Worm (Caenorhabditis elegans) whole organism, early embryonic: ENCODE measurements around the gene F35A5.5.

Experiments
- B0310.2 ChIP-seq: sonication (generic microtip); optimal IDR thresholded peaks from 2 replicates; lab custom pipeline; 2016; ENCODE audit warnings: mild to moderate bottlenecking, missing genetic modification characterization, missing compliant biosample characterization
- F13C5.2 ChIP-seq: sonication (generic microtip); optimal IDR thresholded peaks from 2 replicates; lab custom pipeline; 2017; ENCODE audit warnings: mild to moderate bottlenecking, missing genetic modification characterization, inconsistent platforms, missing compliant biosample characterization
- aly-1 ChIP-seq: sonication (generic microtip); optimal IDR thresholded peaks from 2 replicates; lab custom pipeline; 2016; ENCODE audit warnings: missing genetic modification characterization, missing compliant biosample characterization
- ama-1 ChIP-seq: fragments of 150-350 bp; optimal IDR thresholded peaks from 2 replicates; lab custom pipeline; 2014
- ceh-13 ChIP-seq: fragments of 200-800 bp; sonication (Bioruptor generic); optimal IDR thresholded peaks from 2 replicates; lab custom pipeline; 2018; ENCODE audit warnings: mild to moderate bottlenecking, missing genetic modification characterization, missing compliant biosample characterization
- ceh-36 ChIP-seq: sonication (generic microtip); optimal IDR thresholded peaks from 2 replicates; lab custom pipeline; 2016; ENCODE audit warnings: missing genetic modification characterization, inconsistent platforms, missing compliant biosample characterization
- ets-7 ChIP-seq: sonication (generic microtip); optimal IDR thresholded peaks from 2 replicates; lab custom pipeline; 2016; ENCODE audit warnings: missing genotype, missing genetic modification characterization, missing compliant biosample characterization
- flt-1 ChIP-seq: fragments of 200-800 bp; sonication (Bioruptor generic); IDR thresholded peaks from 2 replicates; pipeline ENCODE4 v1.3.6; 2022; ENCODE audit warnings: missing genetic modification characterization, missing compliant biosample characterization
- hmbx-1 ChIP-seq: sonication (generic microtip); optimal IDR thresholded peaks from 2 replicates; lab custom pipeline; 2016; ENCODE audit warnings: mild to moderate bottlenecking, missing genetic modification characterization, missing compliant biosample characterization
- hmg-4 ChIP-seq: fragments of 200-800 bp; sonication (Bioruptor generic); optimal IDR thresholded peaks from 2 replicates; lab custom pipeline; 2018; ENCODE audit warnings: mild to moderate bottlenecking, missing genetic modification characterization, missing compliant biosample characterization
- hnd-1 ChIP-seq: sonication (generic microtip); optimal IDR thresholded peaks from 2 replicates; lab custom pipeline; 2016; ENCODE audit warnings: missing genetic modification characterization, missing compliant biosample characterization
- pes-1 ChIP-seq: fragments of 200-800 bp; sonication (Bioruptor generic); IDR thresholded peaks from 2 replicates; pipeline ENCODE4 v1.3.6; 2022; ENCODE audit warnings: missing genetic modification reagents, missing genetic modification characterization, missing compliant biosample characterization
- scrt-1 ChIP-seq: fragments of 200-800 bp; sonication (Bioruptor generic); IDR thresholded peaks from 2 replicates; pipeline ENCODE4 v1.3.6; 2022; ENCODE audit warnings: missing genetic modification characterization, missing compliant biosample characterization
- sea-1 ChIP-seq: fragments of 200-800 bp; sonication (Bioruptor generic); conservative IDR thresholded peaks from 2 replicates; pipeline ENCODE4 v1.3.6; 2022; ENCODE audit warnings: missing genetic modification characterization, missing compliant biosample characterization
- tbx-11 ChIP-seq: fragments of 200-800 bp; sonication (Bioruptor generic); IDR thresholded peaks from 2 replicates; pipeline ENCODE4 v1.3.6; 2022; ENCODE audit warnings: missing genetic modification characterization, missing compliant biosample characterization
- tbx-37 ChIP-seq: fragments of 200-800 bp; sonication (Bioruptor generic); conservative IDR thresholded peaks from 2 replicates; pipeline ENCODE4 v1.3.6; 2022; ENCODE audit warnings: missing genetic modification reagents, missing genetic modification characterization, missing compliant biosample characterization
- tra-4 ChIP-seq: sonication (generic microtip); optimal IDR thresholded peaks from 2 replicates; lab custom pipeline; 2017; ENCODE audit warnings: missing genetic modification characterization, missing compliant biosample characterization

The F35A5.5 gene

DNA sequence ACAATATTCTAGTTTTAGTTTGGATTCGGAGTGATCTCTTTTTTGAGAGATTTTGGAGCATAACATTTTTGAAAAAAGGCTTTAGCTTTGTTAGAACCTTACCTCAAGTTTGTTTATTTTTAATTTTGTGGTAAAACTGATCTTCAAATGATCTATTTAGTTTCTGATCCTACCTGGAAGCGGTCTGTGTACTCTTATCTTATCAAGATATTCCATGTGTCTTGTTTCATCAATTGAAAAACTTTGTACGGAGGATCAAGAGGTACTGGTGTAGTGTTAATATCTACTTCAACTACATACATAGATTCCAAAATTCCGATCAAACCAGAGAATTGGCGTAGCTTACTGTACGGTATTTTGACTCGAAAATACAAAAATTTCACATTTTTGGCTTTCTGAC lies 39.8 kb downstream of the F35A5.5 start:
- TF ChIP-seq tbx-37 (GFP tag; lab: Robert Waterston, UW) (no peak), F13C5.2 (no peak), ceh-36 (tag; lab: Kevin White, UChicago) (no peak), scrt-1 (GFP tag; lab: Robert Waterston, UW) (no peak), ama-1 (lab: Kevin White, UChicago) (no peak), flt-1 (GFP tag; lab: Robert Waterston, UW) (no peak), hmg-4 (GFP tag; lab: Kevin White, UChicago) (no peak), ceh-13 (no peak), tbx-11 (GFP tag; lab: Robert Waterston, UW) (no peak), hnd-1 (tag; lab: Kevin White, UChicago) (no peak), tra-4 (tag; lab: Kevin White, UChicago) (no peak), sea-1 (GFP tag; lab: Robert Waterston, UW) (no peak), B0310.2 (tag; lab: Kevin White, UChicago) (no peak), pes-1 (GFP tag; lab: Robert Waterston, UW) (no peak), ets-7 (tag; lab: Kevin White, UChicago) (no peak)

DNA sequence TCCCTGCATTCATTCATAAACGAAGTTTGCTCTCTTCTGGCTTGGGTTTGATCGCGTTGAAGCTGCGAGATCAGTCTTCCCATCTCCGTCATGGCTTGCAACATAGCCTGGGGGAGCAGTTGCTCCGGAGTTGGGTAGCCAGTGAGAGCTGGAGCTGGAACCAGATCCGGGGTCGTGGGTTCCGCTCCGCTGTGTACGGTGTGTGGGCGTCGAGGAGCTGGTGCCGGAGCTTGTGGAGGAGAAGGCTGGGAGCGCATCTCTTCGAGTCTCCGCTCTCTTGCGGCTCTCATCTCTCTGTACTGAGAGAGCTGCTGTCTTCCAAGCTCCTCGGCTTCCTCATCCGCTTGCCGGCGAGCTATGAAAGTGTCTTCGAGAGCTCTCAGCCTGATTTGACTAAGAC lies 43.1 kb downstream of the F35A5.5 start:
- TF ChIP-seq flt-1 (GFP tag; lab: Robert Waterston, UW) (no peak), tbx-11 (GFP tag; lab: Robert Waterston, UW) (no peak), F13C5.2 (no peak), pes-1 (GFP tag; lab: Robert Waterston, UW) (no peak), ets-7 (tag; lab: Kevin White, UChicago) (no peak)

DNA sequence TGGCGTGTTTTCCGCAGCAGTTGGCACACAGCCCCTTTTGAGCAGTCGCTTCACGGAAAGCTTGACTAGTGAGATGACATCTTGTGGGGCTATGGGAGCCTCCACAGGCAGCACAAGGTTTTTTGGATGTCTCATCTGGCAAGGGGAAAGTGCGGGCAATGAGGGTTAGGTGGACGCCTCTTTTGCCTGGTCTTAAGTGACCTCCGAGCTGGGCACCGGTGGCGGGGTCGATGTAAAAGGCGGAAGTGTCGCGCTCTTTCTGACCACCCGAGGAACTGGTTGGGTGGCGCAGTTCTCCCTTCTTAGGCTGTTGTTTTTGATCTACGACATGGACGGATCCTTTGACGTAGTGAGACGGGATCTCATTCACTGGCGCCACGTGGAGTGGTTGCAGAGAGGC lies 44.2 kb downstream of the F35A5.5 start:
- TF ChIP-seq hmg-4 (GFP tag; lab: Kevin White, UChicago), result no peak
- no peak for TF ChIP-seq ets-7 (tag; lab: Kevin White, UChicago)
- no peak for TF ChIP-seq tra-4 (tag; lab: Kevin White, UChicago)
- TF ChIP-seq scrt-1 (GFP tag; lab: Robert Waterston, UW), result no peak
- no peak for TF ChIP-seq flt-1 (GFP tag; lab: Robert Waterston, UW)
- TF ChIP-seq aly-1 (tag; lab: Kevin White, UChicago), result no peak
- no peak for TF ChIP-seq sea-1 (GFP tag; lab: Robert Waterston, UW)
- no peak for TF ChIP-seq hnd-1 (tag; lab: Kevin White, UChicago)
- TF ChIP-seq B0310.2 (tag; lab: Kevin White, UChicago), result no peak
- no peak for TF ChIP-seq pes-1 (GFP tag; lab: Robert Waterston, UW)
- no peak for TF ChIP-seq tbx-11 (GFP tag; lab: Robert Waterston, UW)
- no peak for TF ChIP-seq tbx-37 (GFP tag; lab: Robert Waterston, UW)
- TF ChIP-seq ceh-36 (tag; lab: Kevin White, UChicago), result no peak
- no peak for TF ChIP-seq hmbx-1 (tag; lab: Kevin White, UChicago)
- TF ChIP-seq F13C5.2, result no peak
- TF ChIP-seq ama-1 (lab: Kevin White, UChicago), result no peak
- TF ChIP-seq ceh-13, result no peak
